Worm (Caenorhabditis elegans) whole organism, young adult: ENCODE measurements around the gene Y75B8A.19.
A peak's percentile ranks its signal among the peaks of the same experiment; 100 is the strongest.

Experiments
- B0035.1 ChIP-seq: sonication (generic microtip); optimal IDR thresholded peaks from 2 replicates; lab custom pipeline; 2016; ENCODE audit warnings: missing genetic modification characterization, mild to moderate bottlenecking, missing compliant biosample characterization, missing genotype, missing genetic modification reagents
- B0261.1 ChIP-seq: sonication (generic microtip); optimal IDR thresholded peaks from 2 replicates; lab custom pipeline; 2016; ENCODE audit warnings: mild to moderate bottlenecking, missing genetic modification characterization, moderate library complexity, missing compliant biosample characterization
- B0336.3 ChIP-seq: fragments of 200-800 bp; sonication (Bioruptor generic); IDR thresholded peaks from 2 replicates; pipeline ENCODE4 v1.3.6; 2022; ENCODE audit warnings: missing genetic modification characterization, missing compliant biosample characterization
- F22D6.2 ChIP-seq: sonication (generic microtip); optimal IDR thresholded peaks from 2 replicates; lab custom pipeline; 2016; ENCODE audit warnings: mild to moderate bottlenecking, missing genetic modification characterization, missing compliant biosample characterization
- F23B12.7 ChIP-seq: sonication (generic microtip); optimal IDR thresholded peaks from 2 replicates; lab custom pipeline; 2017; ENCODE audit warnings: missing genetic modification characterization, mild to moderate bottlenecking, missing compliant biosample characterization, antibody characterized with exemption, moderate library complexity; ENCODE audit not compliant: insufficient read depth
- F49E8.2 ChIP-seq: sonication (generic microtip); optimal IDR thresholded peaks from 3 replicates; lab custom pipeline; 2017; ENCODE audit warnings: missing genetic modification characterization, mild to moderate bottlenecking, missing compliant biosample characterization, antibody characterized with exemption, moderate library complexity; ENCODE audit not compliant: insufficient read depth
- F55B11.4 ChIP-seq: sonication (generic microtip); optimal IDR thresholded peaks from 2 replicates; lab custom pipeline; 2016; ENCODE audit warnings: missing compliant biosample characterization, missing genetic modification characterization, borderline replicate concordance; ENCODE audit not compliant: insufficient read depth
- F57A8.1 ChIP-seq: fragments of 200-800 bp; sonication (Bioruptor generic); optimal IDR thresholded peaks from 2 replicates; lab custom pipeline; 2018; ENCODE audit warnings: mild to moderate bottlenecking, missing genetic modification characterization, moderate library complexity, missing compliant biosample characterization
- F57C9.4 ChIP-seq: sonication (generic microtip); optimal IDR thresholded peaks from 2 replicates; lab custom pipeline; 2017; ENCODE audit warnings: mild to moderate bottlenecking, missing genetic modification characterization, missing compliant biosample characterization
- K12H6.12 ChIP-seq: fragments of 200-800 bp; sonication (Bioruptor generic); optimal IDR thresholded peaks from 2 replicates; lab custom pipeline; 2018; ENCODE audit warnings: mild to moderate bottlenecking, missing genetic modification characterization, missing compliant biosample characterization
- T26A5.8 ChIP-seq: sonication (generic microtip); optimal IDR thresholded peaks from 2 replicates; lab custom pipeline; 2016; ENCODE audit warnings: missing genetic modification characterization, missing compliant biosample characterization
- Y56A3A.18 ChIP-seq: fragments of 200-800 bp; sonication (Bioruptor generic); IDR thresholded peaks from 2 replicates; pipeline ENCODE4 v1.3.6; 2022; ENCODE audit warnings: missing genetic modification reagents, missing genetic modification characterization, missing compliant biosample characterization
- Y95B8A.8 ChIP-seq: fragments of 200-800 bp; sonication (Bioruptor generic); IDR thresholded peaks from 2 replicates; pipeline ENCODE4 v1.3.6; 2022; ENCODE audit warnings: missing genetic modification reagents, missing genetic modification characterization, missing compliant biosample characterization
- athp-1 ChIP-seq: sonication (generic microtip); optimal IDR thresholded peaks from 2 replicates; lab custom pipeline; 2017; ENCODE audit warnings: mild to moderate bottlenecking, missing genetic modification characterization, missing compliant biosample characterization
- attf-3 ChIP-seq: fragments of 200-800 bp; sonication (Bioruptor generic); conservative IDR thresholded peaks from 2 replicates; pipeline ENCODE4 v1.3.6; 2022; ENCODE audit warnings: missing genetic modification reagents, missing genetic modification characterization, missing compliant biosample characterization
- attf-5 ChIP-seq: fragments of 200-800 bp; sonication (Bioruptor generic); optimal IDR thresholded peaks from 2 replicates; lab custom pipeline; 2018; ENCODE audit warnings: mild to moderate bottlenecking, missing genetic modification characterization, missing compliant biosample characterization
- bed-2 ChIP-seq: fragments of 200-800 bp; sonication (Bioruptor generic); IDR thresholded peaks from 2 replicates; pipeline ENCODE4 v1.3.6; 2022; ENCODE audit warnings: missing genetic modification reagents, missing genetic modification characterization, missing compliant biosample characterization
- cebp-1 ChIP-seq, 2 experiments: fragments of 200-800 bp in 1 of 2; sonication (Bioruptor generic) in 1 of 2; sonication (generic microtip) in 1 of 2; IDR thresholded peaks in 1 of 2; optimal IDR thresholded peaks in 1 of 2; 2 replicates each; pipeline versions ENCODE4 v1.3.6 to Lab custom; 2017 to 2022; ENCODE audit warnings: missing compliant biosample characterization in 2 of 2, missing genetic modification characterization in 2 of 2, mild to moderate bottlenecking in 1 of 2, missing genetic modification reagents in 1 of 2, moderate library complexity in 1 of 2
- cebp-2 ChIP-seq: fragments of 200-800 bp; sonication (Bioruptor generic); IDR thresholded peaks from 2 replicates; pipeline ENCODE4 v1.3.6; 2022; ENCODE audit warnings: missing genetic modification characterization, missing compliant biosample characterization
- ceh-100 ChIP-seq: fragments of 200-800 bp; sonication (Bioruptor generic); IDR thresholded peaks from 2 replicates; pipeline ENCODE4 v1.3.6; 2022; ENCODE audit warnings: missing genetic modification reagents, missing genetic modification characterization, missing compliant biosample characterization
- ceh-27 ChIP-seq: fragments of 200-800 bp; sonication (Bioruptor generic); optimal IDR thresholded peaks from 2 replicates; lab custom pipeline; 2018; ENCODE audit warnings: mild to moderate bottlenecking, missing genetic modification characterization, moderate library complexity, missing compliant biosample characterization
- ceh-58 ChIP-seq: fragments of 200-800 bp; sonication (Bioruptor generic); IDR thresholded peaks from 2 replicates; pipeline ENCODE4 v1.3.6; 2022; ENCODE audit warnings: missing genetic modification characterization, missing compliant biosample characterization
- ceh-91 ChIP-seq: fragments of 200-800 bp; sonication (Bioruptor generic); IDR thresholded peaks from 2 replicates; pipeline ENCODE4 v1.3.6; 2022; ENCODE audit warnings: missing genetic modification reagents, missing genetic modification characterization, missing compliant biosample characterization
- dpl-1 ChIP-seq: fragments of 150-350 bp; optimal IDR thresholded peaks from 2 replicates; lab custom pipeline; 2014; ENCODE audit warnings: missing biosample characterization, missing genetic modification reagents, missing genetic modification characterization
- egl-44 ChIP-seq: fragments of 200-800 bp; sonication (Bioruptor generic); IDR thresholded peaks from 2 replicates; pipeline ENCODE4 v1.3.6; 2022; ENCODE audit warnings: missing genetic modification reagents, missing genetic modification characterization, missing compliant biosample characterization
- ekl-4 ChIP-seq: fragments of 200-800 bp; sonication (Bioruptor generic); IDR thresholded peaks from 2 replicates; pipeline ENCODE4 v1.3.6; 2022; ENCODE audit warnings: missing genetic modification reagents, missing genetic modification characterization, missing compliant biosample characterization
- gei-17 ChIP-seq: fragments of 200-800 bp; sonication (Bioruptor generic); optimal IDR thresholded peaks from 2 replicates; lab custom pipeline; 2018; ENCODE audit warnings: mild to moderate bottlenecking, missing genetic modification characterization, missing compliant biosample characterization
- let-607 ChIP-seq, 2 experiments: fragments of 200-800 bp in 1 of 2; sonication (Bioruptor generic) in 1 of 2; sonication (generic microtip) in 1 of 2; optimal IDR thresholded peaks; 2 replicates each; lab custom pipeline; 2016 to 2018; ENCODE audit warnings: mild to moderate bottlenecking in 2 of 2, missing compliant biosample characterization in 2 of 2, missing genetic modification characterization in 2 of 2, moderate library complexity in 2 of 2, missing genotype in 1 of 2
- lin-40 ChIP-seq: sonication (generic microtip); optimal IDR thresholded peaks from 2 replicates; lab custom pipeline; 2016; ENCODE audit warnings: missing genetic modification characterization, mild to moderate bottlenecking, missing compliant biosample characterization, missing genotype, missing genetic modification reagents
- lir-1 ChIP-seq: fragments of 200-800 bp; sonication (Bioruptor generic); conservative IDR thresholded peaks from 2 replicates; pipeline ENCODE4 v1.3.6; 2022; ENCODE audit warnings: missing genetic modification reagents, missing genetic modification characterization, missing compliant biosample characterization
- lsl-1 ChIP-seq: fragments of 200-800 bp; sonication (Bioruptor generic); optimal IDR thresholded peaks from 2 replicates; lab custom pipeline; 2018; ENCODE audit warnings: mild to moderate bottlenecking, missing genetic modification characterization, moderate library complexity, missing compliant biosample characterization
- lsy-27 ChIP-seq: sonication (generic microtip); optimal IDR thresholded peaks from 2 replicates; lab custom pipeline; 2017; ENCODE audit warnings: missing genetic modification characterization, mild to moderate bottlenecking, missing compliant biosample characterization, antibody characterized with exemption, missing genotype, borderline replicate concordance; ENCODE audit not compliant: insufficient read depth
- madf-6 ChIP-seq: fragments of 200-800 bp; sonication (Bioruptor generic); IDR thresholded peaks from 2 replicates; pipeline ENCODE4 v1.3.6; 2022; ENCODE audit warnings: missing genetic modification reagents, missing genetic modification characterization, missing compliant biosample characterization
- nfyb-1 ChIP-seq: fragments of 200-800 bp; sonication (Bioruptor generic); IDR thresholded peaks from 2 replicates; pipeline ENCODE4 v1.3.6; 2022; ENCODE audit warnings: missing genetic modification reagents, missing genetic modification characterization, missing compliant biosample characterization
- nhr-179 ChIP-seq: sonication (generic microtip); optimal IDR thresholded peaks from 2 replicates; lab custom pipeline; 2016; ENCODE audit warnings: mild to moderate bottlenecking, missing genetic modification characterization, missing compliant biosample characterization
- nhr-80 ChIP-seq: sonication (generic microtip); optimal IDR thresholded peaks from 2 replicates; lab custom pipeline; 2016; ENCODE audit warnings: missing genetic modification characterization, missing compliant biosample characterization
- nhr-90 ChIP-seq: sonication (generic microtip); optimal IDR thresholded peaks from 2 replicates; lab custom pipeline; 2016; ENCODE audit warnings: missing genotype, mild to moderate bottlenecking, missing genetic modification characterization, missing compliant biosample characterization
- repo-1 ChIP-seq: sonication (generic microtip); optimal IDR thresholded peaks from 2 replicates; lab custom pipeline; 2017; ENCODE audit warnings: mild to moderate bottlenecking, missing genetic modification characterization, missing compliant biosample characterization
- rpc-1 ChIP-seq, 2 experiments: fragments of 150-350 bp in 1 of 2; sonication (generic microtip) in 1 of 2; optimal IDR thresholded peaks; 2 replicates each; lab custom pipeline; 2014 to 2018; ENCODE audit warnings: missing biosample characterization in 1 of 2, missing genetic modification characterization in 1 of 2, missing genetic modification reagents in 1 of 2, missing genotype in 1 of 2
- sdz-38 ChIP-seq: sonication (generic microtip); optimal IDR thresholded peaks from 2 replicates; lab custom pipeline; 2016; ENCODE audit warnings: missing genotype, missing genetic modification characterization, missing compliant biosample characterization
- snpc-4 ChIP-seq, 5 experiments: fragments of 150-350 bp in 1 of 5; sonication (generic microtip) in 4 of 5; optimal IDR thresholded peaks; 2 replicates each; lab custom pipeline; 2014 to 2018; ENCODE audit warnings: missing genetic modification characterization in 5 of 5, missing biosample characterization in 3 of 5, antibody characterized with exemption in 2 of 5, mild to moderate bottlenecking in 2 of 5, missing compliant biosample characterization in 2 of 5, missing genotype in 2 of 5, moderate library complexity in 2 of 5, missing genetic modification reagents in 1 of 5
- tbp1 ChIP-seq: fragments of 200-800 bp; sonication (Bioruptor generic); optimal IDR thresholded peaks from 2 replicates; lab custom pipeline; 2018; ENCODE audit warnings: mild to moderate bottlenecking, missing genetic modification characterization, missing compliant biosample characterization
- unc-130 ChIP-seq: sonication (generic microtip); optimal IDR thresholded peaks from 2 replicates; lab custom pipeline; 2016; ENCODE audit warnings: missing genetic modification reagents, missing genetic modification characterization, missing compliant biosample characterization
- ztf-22 ChIP-seq: fragments of 200-800 bp; sonication (Bioruptor generic); optimal IDR thresholded peaks from 2 replicates; lab custom pipeline; 2018; ENCODE audit warnings: mild to moderate bottlenecking, missing genetic modification characterization, moderate library complexity, missing compliant biosample characterization
- ztf-26 ChIP-seq: sonication (generic microtip); optimal IDR thresholded peaks from 2 replicates; lab custom pipeline; 2017; ENCODE audit warnings: missing genetic modification characterization, missing compliant biosample characterization
- ztf-6 ChIP-seq: fragments of 200-800 bp; sonication (Bioruptor generic); IDR thresholded peaks from 2 replicates; pipeline ENCODE4 v1.3.6; 2022; ENCODE audit warnings: missing genetic modification reagents, missing genetic modification characterization, missing compliant biosample characterization

The Y75B8A.19 gene

ce11 chrIII:12218633-12219097, 7.8 kb upstream of the Y75B8A.19 start, which contains the start of the genes gex-4 and gphr-1 (continued):
- no peak for TF ChIP-seq Y95B8A.8 (GFP tag; lab: Robert Waterston, UW)
- no peak for TF ChIP-seq tbp1 (GFP tag; lab: Kevin White, UChicago)
- no peak for TF ChIP-seq lsy-27 (tag; lab: Kevin White, UChicago)
- peak; percentile 16 for TF ChIP-seq K12H6.12 (tag; lab: Kevin White, UChicago)
- TF ChIP-seq madf-6 (GFP tag; lab: Robert Waterston, UW) = no peak
- TF ChIP-seq lir-1 (GFP tag; lab: Robert Waterston, UW) = no peak
- TF ChIP-seq Y56A3A.18 (GFP tag; lab: Robert Waterston, UW) = no peak
- TF ChIP-seq snpc-4 (GFP tag; optimal IDR thresholded peaks at IDR 0.05; lab: Kevin White, UChicago) = no peak
- TF ChIP-seq snpc-4 (tag; optimal IDR thresholded peaks at IDR 0.05; lab: Kevin White, UChicago) = peak in 1 of 4 experiments; percentile 13
- TF ChIP-seq ekl-4 (GFP tag; lab: Robert Waterston, UW) = no peak
- TF ChIP-seq sdz-38 = no peak
- TF ChIP-seq F57C9.4 = no peak
- TF ChIP-seq lin-40 = peak; percentile 25
- TF ChIP-seq F49E8.2 = no peak
- TF ChIP-seq rpc-1 (optimal IDR thresholded peaks at IDR 0.05; lab: Kevin White, UChicago) = no peak
- TF ChIP-seq rpc-1 (tag; optimal IDR thresholded peaks at IDR 0.05; lab: Kevin White, UChicago) = no peak
- TF ChIP-seq F55B11.4 (tag; lab: Kevin White, UChicago) = no peak
- TF ChIP-seq ztf-22 (GFP tag; lab: Kevin White, UChicago) = no peak
- no peak for TF ChIP-seq B0261.1 (tag; lab: Kevin White, UChicago)
- TF ChIP-seq ztf-26 (tag; lab: Kevin White, UChicago) = no peak
- no peak for TF ChIP-seq ceh-58
- TF ChIP-seq gei-17 = no peak
- no peak for TF ChIP-seq nhr-80 (tag; lab: Kevin White, UChicago)
- TF ChIP-seq attf-5 (GFP tag; lab: Kevin White, UChicago) = peak; percentile 53
- no peak for TF ChIP-seq attf-3 (GFP tag; lab: Robert Waterston, UW)
- TF ChIP-seq bed-2 (GFP tag; lab: Robert Waterston, UW) = no peak
- no peak for TF ChIP-seq egl-44 (GFP tag; lab: Robert Waterston, UW)
- no peak for TF ChIP-seq ztf-6 (GFP tag; lab: Robert Waterston, UW)
- TF ChIP-seq nhr-179 (tag; lab: Kevin White, UChicago) = no peak
- TF ChIP-seq unc-130 (GFP tag; lab: Kevin White, UChicago) = no peak
- TF ChIP-seq F23B12.7 = peak; percentile 13

ce11 chrIII:12220820-12221219, 5.6 kb upstream of the Y75B8A.19 start:
- TF ChIP-seq lsl-1 (GFP tag; lab: Kevin White, UChicago) (no peak), athp-1 (tag; lab: Kevin White, UChicago) (no peak), let-607 (tag; optimal IDR thresholded peaks at IDR 0.05; lab: Kevin White, UChicago) (no peak), repo-1 (tag; lab: Kevin White, UChicago) (no peak), tbp1 (GFP tag; lab: Kevin White, UChicago) (no peak), nfyb-1 (GFP tag; lab: Robert Waterston, UW) (no peak), cebp-2 (GFP tag; lab: Robert Waterston, UW) (no peak), nhr-90 (tag; lab: Kevin White, UChicago) (no peak), cebp-1 (GFP tag; IDR thresholded peaks at IDR 0.05; lab: Robert Waterston, UW) (no peak), cebp-1 (tag; optimal IDR thresholded peaks at IDR 0.05; lab: Kevin White, UChicago) (no peak), B0336.3 (no peak), F22D6.2 (no peak), B0035.1 (tag; lab: Kevin White, UChicago) (no peak), F57A8.1 (no peak), unc-130 (GFP tag; lab: Kevin White, UChicago) (no peak), ceh-91 (GFP tag; lab: Robert Waterston, UW) (no peak), T26A5.8 (tag; lab: Kevin White, UChicago) (no peak), ceh-27 (no peak), ceh-100 (no peak), dpl-1 (GFP tag; lab: Kevin White, UChicago) (no peak)
